Fruit fly (Drosophila melanogaster): ENCODE data around the gene Dsk.

Gene Dsk

DNA sequence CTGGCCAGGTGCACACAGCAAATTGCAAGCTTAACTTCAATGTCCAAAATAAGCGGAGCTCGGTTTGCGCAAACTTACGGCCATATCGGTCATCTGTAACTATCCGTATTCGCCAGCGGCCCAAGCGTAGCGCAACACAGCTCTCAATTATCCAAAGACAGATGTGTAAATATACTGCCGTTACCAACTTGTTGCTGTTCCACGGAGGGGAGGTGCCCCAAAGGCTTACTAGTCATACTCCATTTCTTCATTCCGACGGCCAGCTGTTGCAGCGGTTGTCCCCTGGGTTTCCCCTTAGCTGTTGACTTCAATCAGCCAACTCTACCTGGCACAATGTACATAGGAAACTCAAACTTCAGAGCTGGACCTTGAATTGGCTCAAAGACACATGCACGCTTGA lies 30.0 kb upstream of the Dsk start, which contains the start of gene CG31516:
CG31516 (minus strand) TSS at position 101 of the 400 bp plus-strand sequence.
- TF ChIP-seq CG10669 (GFP tag; optimal IDR thresholded peaks at IDR 0.05) = no peak
- no peak for TF ChIP-seq CG34406 (GFP tag; optimal IDR thresholded peaks at IDR 0.05)
- TF ChIP-seq acj6 (GFP tag; optimal IDR thresholded peaks at IDR 0.05) = no peak
- TF ChIP-seq CG7368 (GFP tag; optimal IDR thresholded peaks at IDR 0.05) = no peak
- TF ChIP-seq eg (GFP tag; IDR thresholded peaks at IDR 0.05) = no peak
- TF ChIP-seq dac (GFP tag; optimal IDR thresholded peaks at IDR 0.05) = no peak
- TF ChIP-seq CG31627 (GFP tag; optimal IDR thresholded peaks at IDR 0.05) = no peak
- no peak for TF ChIP-seq spab (GFP tag; optimal IDR thresholded peaks at IDR 0.05)
- TF ChIP-seq vri (GFP tag; optimal IDR thresholded peaks at IDR 0.05) = no peak
- no peak for TF ChIP-seq CG11294 (GFP tag; IDR thresholded peaks at IDR 0.05)
- no peak for TF ChIP-seq Sox15 (GFP tag; optimal IDR thresholded peaks at IDR 0.05)
- TF ChIP-seq ss (GFP tag; optimal IDR thresholded peaks at IDR 0.05) = no peak
- no peak for TF ChIP-seq CG6163 (GFP tag; IDR thresholded peaks at IDR 0.05)
- TF ChIP-seq CG10631 (GFP tag; optimal IDR thresholded peaks at IDR 0.05) = no peak
- TF ChIP-seq fkh (GFP tag; optimal IDR thresholded peaks at IDR 0.05) = no peak
- TF ChIP-seq Lpt (GFP tag; optimal IDR thresholded peaks at IDR 0.05) = no peak
- TF ChIP-seq CG8119 (GFP tag; IDR thresholded peaks at IDR 0.05) = no peak
- TF ChIP-seq CG11762 (GFP tag; optimal IDR thresholded peaks at IDR 0.05; ENCODE audit: insufficient read depth) = no peak
- no peak for TF ChIP-seq dsx (GFP tag; optimal IDR thresholded peaks at IDR 0.05; ENCODE audit: poor library complexity, severe bottlenecking)

DNA sequence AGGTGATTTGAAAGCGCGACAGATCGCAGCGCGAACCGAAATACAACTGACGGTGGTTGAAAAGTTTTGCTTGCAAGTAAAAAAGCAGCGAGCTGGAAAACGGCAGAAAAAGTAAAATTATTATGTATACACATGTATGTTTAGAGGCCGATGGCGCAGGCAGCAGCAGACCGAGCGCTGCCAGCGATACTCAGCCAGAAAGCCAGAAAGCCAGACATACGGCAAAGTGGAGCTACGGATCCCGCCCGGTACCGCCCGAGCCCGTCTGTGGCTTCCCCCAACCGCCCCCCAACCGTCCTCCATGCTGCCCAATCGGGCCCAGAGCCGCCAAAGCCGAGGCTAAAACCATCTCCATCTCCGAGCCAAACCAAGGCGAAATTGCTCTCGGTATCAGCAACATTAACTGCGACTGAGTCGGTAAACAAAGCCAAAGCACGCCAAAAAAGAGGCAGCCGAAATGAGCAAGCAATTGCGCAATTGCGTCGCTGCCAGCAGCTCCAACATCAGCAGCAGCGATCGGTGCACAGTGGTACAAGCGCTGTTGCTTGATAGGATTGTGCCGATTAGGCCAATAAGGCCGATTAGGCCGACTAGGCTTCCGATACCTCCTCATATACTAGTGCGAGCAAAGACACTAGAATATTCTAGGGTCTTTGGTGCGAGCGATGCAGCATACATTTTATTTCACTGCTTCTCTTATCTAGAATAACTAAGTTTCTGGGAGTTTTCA lies 25.4 kb upstream of the Dsk start, which contains the start of gene CG14636:
CG14636 (minus strand) TSS at position 51 of the 730 bp plus-strand sequence.
- TF ChIP-seq CG7368 (GFP tag; optimal IDR thresholded peaks at IDR 0.05) = peak; percentile 77
- peak; percentile 66 for TF ChIP-seq CG8319 (GFP tag; optimal IDR thresholded peaks at IDR 0.05)
- peak; percentile 67 for TF ChIP-seq CG31627 (GFP tag; optimal IDR thresholded peaks at IDR 0.05)
- TF ChIP-seq Ets21C (GFP tag; optimal IDR thresholded peaks at IDR 0.05) = peak; percentile 56
- peak; percentile 70 for TF ChIP-seq Sox15 (GFP tag; optimal IDR thresholded peaks at IDR 0.05)
- TF ChIP-seq ss (GFP tag; optimal IDR thresholded peaks at IDR 0.05) = peak; percentile 3 to 35
- peak; percentile 89 for TF ChIP-seq svp (GFP tag)
- peak; percentile 64 for TF ChIP-seq CG4318 (GFP tag; optimal IDR thresholded peaks at IDR 0.05)
- TF ChIP-seq CG6792 (GFP tag; optimal IDR thresholded peaks at IDR 0.05) = peak; percentile 46
- no peak for TF ChIP-seq CG6854 (GFP tag; optimal IDR thresholded peaks at IDR 0.05)
- TF ChIP-seq Smox (GFP tag; optimal IDR thresholded peaks at IDR 0.05) = no peak
- TF ChIP-seq Ets96B (tag; optimal IDR thresholded peaks at IDR 0.05) = peak; percentile 46
- peak; percentile 31 for TF ChIP-seq CG10631 (GFP tag; optimal IDR thresholded peaks at IDR 0.05)
- no peak for TF ChIP-seq CG9139 (GFP tag; optimal IDR thresholded peaks at IDR 0.05)
- peak; percentile 71 for TF ChIP-seq CG11762 (GFP tag; optimal IDR thresholded peaks at IDR 0.05; ENCODE audit: insufficient read depth)
- TF ChIP-seq spab (GFP tag; optimal IDR thresholded peaks at IDR 0.05) = peak; percentile 11
- TF ChIP-seq vri (GFP tag; optimal IDR thresholded peaks at IDR 0.05) = peak; percentile 84
- TF ChIP-seq Met (GFP tag; optimal IDR thresholded peaks at IDR 0.05) = peak; percentile 61
- peak; percentile 47 for TF ChIP-seq CG3032 (tag; optimal IDR thresholded peaks at IDR 0.05)
- peak; percentile 46 for TF ChIP-seq CG10669 (GFP tag; optimal IDR thresholded peaks at IDR 0.05)
- peak; percentile 43 for TF ChIP-seq CG6808 (GFP tag; optimal IDR thresholded peaks at IDR 0.05)
- TF ChIP-seq Lpt (GFP tag; optimal IDR thresholded peaks at IDR 0.05) = peak; percentile 52
- peak in 1 of 2 experiments; percentile 10 for TF ChIP-seq salr (GFP tag; optimal IDR thresholded peaks at IDR 0.05)
- TF ChIP-seq pdm3 (GFP tag; optimal IDR thresholded peaks at IDR 0.05) = peak; percentile 76
- TF ChIP-seq net (GFP tag; optimal IDR thresholded peaks at IDR 0.05) = peak; percentile 73
- peak; percentile 75 for TF ChIP-seq acj6 (GFP tag; optimal IDR thresholded peaks at IDR 0.05)
- peak; percentile 77 for TF ChIP-seq achi (GFP tag; optimal IDR thresholded peaks at IDR 0.05)
- peak; percentile 80 for TF ChIP-seq CG8119 (GFP tag; IDR thresholded peaks at IDR 0.05)
- peak; percentile 63 for TF ChIP-seq Gug (GFP tag; IDR thresholded peaks at IDR 0.05)
- TF ChIP-seq Hr39 (GFP tag; optimal IDR thresholded peaks at IDR 0.05) = peak; percentile 72
- peak; percentile 70 for TF ChIP-seq CG3919 (GFP tag; optimal IDR thresholded peaks at IDR 0.05)
- no peak for TF ChIP-seq Eip75B (GFP tag; optimal IDR thresholded peaks at IDR 0.05)
- TF ChIP-seq CG6163 (GFP tag; IDR thresholded peaks at IDR 0.05) = peak; percentile 80
- TF ChIP-seq CG32006 (GFP tag; optimal IDR thresholded peaks at IDR 0.05) = peak; percentile 68
- peak; percentile 46 for TF ChIP-seq lz (GFP tag; optimal IDR thresholded peaks at IDR 0.05)
- TF ChIP-seq CG6276 (GFP tag; optimal IDR thresholded peaks at IDR 0.05) = no peak
- no peak for TF ChIP-seq CG16779 (tag; optimal IDR thresholded peaks at IDR 0.05)
- peak; percentile 55 for TF ChIP-seq CG11294 (GFP tag; IDR thresholded peaks at IDR 0.05)
- TF ChIP-seq cyc (GFP tag; optimal IDR thresholded peaks at IDR 0.05) = peak; percentile 56
- TF ChIP-seq esn (GFP tag; optimal IDR thresholded peaks at IDR 0.05) = peak; percentile 44
- peak; percentile 78 for TF ChIP-seq Hr4 (GFP tag; optimal IDR thresholded peaks at IDR 0.05)
- TF ChIP-seq fkh (GFP tag; optimal IDR thresholded peaks at IDR 0.05) = peak; percentile 72

Data from whole organism, prepupa.